Worm (Caenorhabditis elegans) whole organism, L3 larva: ENCODE results near the gene fkh-2.

ENCODE experiments used
- ama-1 ChIP-seq: fragments of 150-350 bp; optimal IDR thresholded peaks from 2 replicates; lab custom pipeline; 2018
- ceh-82 ChIP-seq: fragments of 150-350 bp; optimal IDR thresholded peaks from 2 replicates; lab custom pipeline; 2014; ENCODE audit warnings: missing biosample characterization, missing genetic modification characterization
- fos-1 ChIP-seq: fragments of 150-350 bp; optimal IDR thresholded peaks from 2 replicates; lab custom pipeline; 2014; ENCODE audit warnings: missing biosample characterization, missing genetic modification characterization
- lin-39 ChIP-seq: fragments of 150-350 bp; optimal IDR thresholded peaks from 2 replicates; lab custom pipeline; 2018; ENCODE audit warnings: missing biosample characterization, missing genetic modification reagents, missing genetic modification characterization
- nhr-23 ChIP-seq: fragments of 150-350 bp; optimal IDR thresholded peaks from 2 replicates; lab custom pipeline; 2014; ENCODE audit warnings: missing biosample characterization, missing genetic modification reagents, missing genetic modification characterization
- nhr-237 ChIP-seq: fragments of 150-350 bp; optimal IDR thresholded peaks from 2 replicates; lab custom pipeline; 2014; ENCODE audit warnings: missing biosample characterization, missing genetic modification characterization
- nhr-77 ChIP-seq: fragments of 150-350 bp; optimal IDR thresholded peaks from 2 replicates; lab custom pipeline; 2014; ENCODE audit warnings: missing biosample characterization, missing genetic modification characterization
- unc-39 ChIP-seq: sonication (generic microtip); optimal IDR thresholded peaks from 4 replicates; lab custom pipeline; 2017; ENCODE audit warnings: missing biosample characterization, missing genetic modification characterization

DNA sequence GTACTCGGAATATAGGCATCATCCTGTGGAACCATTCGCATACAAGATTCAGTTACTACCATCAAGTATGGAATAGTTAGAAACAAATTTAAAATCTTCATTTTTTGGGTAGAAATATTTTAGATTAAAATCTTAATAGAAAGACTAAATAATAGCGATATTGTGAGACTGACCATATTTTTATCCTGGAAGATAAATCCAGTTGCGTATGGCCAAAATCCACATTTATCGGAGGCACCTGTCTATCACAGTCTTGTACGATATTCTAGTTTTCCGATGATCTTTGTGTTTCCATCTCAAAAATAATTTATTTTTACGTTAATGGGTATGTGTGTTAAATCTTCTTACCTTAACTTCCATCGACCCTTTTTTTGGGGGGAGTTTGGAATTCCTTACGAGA is 22.2 kb upstream of the fkh-2 start, which contains the start of gene F47B7.3:
- TF ChIP-seq ceh-82 (tag; lab: Kevin White, UChicago): no peak
- TF ChIP-seq nhr-23: no peak
- no peak for TF ChIP-seq fos-1 (tag; lab: Kevin White, UChicago)
- TF ChIP-seq nhr-237: no peak
- TF ChIP-seq unc-39: no peak
- TF ChIP-seq ama-1: no peak
- no peak for TF ChIP-seq lin-39 (tag; lab: Kevin White, UChicago)
- TF ChIP-seq nhr-77 (tag; lab: Kevin White, UChicago): no peak
